Fruit fly (Drosophila melanogaster): ENCODE measurements around the gene trk.

DNA sequence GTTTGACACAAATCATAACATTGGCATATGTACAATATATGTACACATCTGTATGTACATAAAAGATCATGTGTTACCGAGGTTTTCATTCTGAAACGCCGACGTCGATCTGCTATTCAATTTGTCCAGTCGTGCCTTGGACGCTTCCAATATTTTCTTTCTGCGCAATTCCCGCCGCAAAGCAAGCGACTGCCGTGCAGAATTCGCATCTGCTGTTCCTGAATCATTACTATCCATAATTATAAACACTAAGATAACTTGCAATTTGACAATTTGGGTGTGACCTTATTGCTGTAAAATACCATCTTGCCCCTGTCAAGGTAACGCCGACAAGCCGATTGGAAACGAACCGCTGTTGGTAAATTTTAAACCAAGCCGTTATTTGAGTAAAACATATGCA lies 39.7 kb upstream of the trk start:
- TF ChIP-seq CTCF (optimal IDR thresholded peaks at IDR 0.05) (peak in 1 of 2 experiments; percentile 6), CG8478 (optimal IDR thresholded peaks at IDR 0.05) (no peak)

Measured in S2 (cell line).